Worm (Caenorhabditis elegans): ENCODE data around the gene mltn-5.

Gene mltn-5

DNA sequence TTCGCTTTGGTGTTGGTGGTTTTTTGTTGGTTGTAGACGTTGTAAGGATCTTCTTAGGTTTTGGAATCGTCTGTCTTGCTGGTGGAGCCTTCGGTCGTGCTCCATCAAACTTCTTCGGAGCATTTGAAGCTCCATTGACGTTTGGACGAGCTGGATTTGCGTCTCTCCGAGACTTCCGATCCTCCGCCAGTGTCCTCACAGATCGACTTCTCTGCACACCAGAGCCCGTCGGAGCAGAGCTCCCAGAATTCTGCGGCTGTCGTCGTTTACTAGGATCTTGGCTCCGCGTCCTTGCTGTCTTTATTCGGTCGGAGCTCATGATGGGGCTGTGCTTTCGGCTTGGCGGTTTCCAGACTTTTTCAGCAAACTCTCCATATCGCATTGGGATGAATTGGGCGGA is 36.6 kb downstream of the mltn-5 start:
- TF ChIP-seq dpl-1 (GFP tag; optimal IDR thresholded peaks at IDR 0.05), result no peak
- peak; percentile 68 for TF ChIP-seq zfh-2 (GFP tag; conservative IDR thresholded peaks at IDR 0.05)
- TF ChIP-seq egl-44 (GFP tag; IDR thresholded peaks at IDR 0.05), result no peak

- no peak for TF ChIP-seq xnd-1 (tag; optimal IDR thresholded peaks at IDR 0.05)
- TF ChIP-seq zfh-2 (GFP tag; conservative IDR thresholded peaks at IDR 0.05), result no peak
- no peak for TF ChIP-seq F57C9.4 (tag; optimal IDR thresholded peaks at IDR 0.05)
- no peak for TF ChIP-seq snpc-4 (GFP tag; optimal IDR thresholded peaks at IDR 0.05)
- no peak for TF ChIP-seq snpc-4 (tag; optimal IDR thresholded peaks at IDR 0.05)
- TF ChIP-seq sptf-2 (GFP tag; optimal IDR thresholded peaks at IDR 0.05), result no peak
- no peak for TF ChIP-seq him-1 (tag; optimal IDR thresholded peaks at IDR 0.05)
- TF ChIP-seq atf-7 (tag; optimal IDR thresholded peaks at IDR 0.05), result no peak
- TF ChIP-seq efl-1 (GFP tag; optimal IDR thresholded peaks at IDR 0.05), result no peak
- no peak for TF ChIP-seq hlh-26 (GFP tag; conservative IDR thresholded peaks at IDR 0.05)
- TF ChIP-seq F22D6.2 (tag; optimal IDR thresholded peaks at IDR 0.05), result no peak
- TF ChIP-seq attf-5 (GFP tag; optimal IDR thresholded peaks at IDR 0.05), result no peak
- no peak for TF ChIP-seq ztf-22 (GFP tag; optimal IDR thresholded peaks at IDR 0.05)
- TF ChIP-seq gei-17 (GFP tag; optimal IDR thresholded peaks at IDR 0.05), result no peak
- TF ChIP-seq aptf-3 (GFP tag; IDR thresholded peaks at IDR 0.05), result no peak
- no peak for TF ChIP-seq sdz-38 (tag; optimal IDR thresholded peaks at IDR 0.05)
- no peak for TF ChIP-seq ekl-4 (GFP tag; IDR thresholded peaks at IDR 0.05)
- no peak for TF ChIP-seq ceh-58 (GFP tag; IDR thresholded peaks at IDR 0.05)
- no peak for TF ChIP-seq die-1 (tag; optimal IDR thresholded peaks at IDR 0.05)
- no peak for TF ChIP-seq ceh-40 (GFP tag; IDR thresholded peaks at IDR 0.05)
Observed at ce11 chrII:13962319-13962718, 37.3 kb downstream of the mltn-5 start, which contains the start of gene rpi-1. Gene rpi-1 (minus strand): TSS chrII:13962419.

ce11 chrII:13964325-13964724 is 39.3 kb downstream of the mltn-5 start:
- TF ChIP-seq ama-1 (optimal IDR thresholded peaks at IDR 0.05), result no peak
- no peak for TF ChIP-seq ama-1 (GFP tag; optimal IDR thresholded peaks at IDR 0.05)
- TF ChIP-seq C17E4.6 (GFP tag; IDR thresholded peaks at IDR 0.05), result no peak
- no peak for TF ChIP-seq nhr-90 (tag; optimal IDR thresholded peaks at IDR 0.05)
- no peak for TF ChIP-seq hsf-1 (GFP tag; IDR thresholded peaks at IDR 0.05)

ce11 chrII:13966242-13966641 is 41.2 kb downstream of the mltn-5 start, which contains the start of gene W07G1.7:
Gene W07G1.7 (minus strand): TSS chrII:13966342.
- TF ChIP-seq K11D2.4 (GFP tag; IDR thresholded peaks at IDR 0.05) (no peak), D2030.7 (GFP tag; IDR thresholded peaks at IDR 0.05) (no peak), lin-54 (GFP tag; optimal IDR thresholded peaks at IDR 0.05) (no peak), F22D6.2 (tag; optimal IDR thresholded peaks at IDR 0.05) (no peak), F55B11.4 (tag; optimal IDR thresholded peaks at IDR 0.05; ENCODE audit: borderline replicate concordance, insufficient read depth) (no peak), attf-3 (GFP tag; conservative IDR thresholded peaks at IDR 0.05) (no peak), B0019.2 (GFP tag; conservative IDR thresholded peaks at IDR 0.05) (no peak), Y79H2A.3 (GFP tag; conservative IDR thresholded peaks at IDR 0.05) (no peak), F37B4.10 (GFP tag; IDR thresholded peaks at IDR 0.05) (no peak), nhr-179 (tag; optimal IDR thresholded peaks at IDR 0.05) (no peak), repo-1 (tag; optimal IDR thresholded peaks at IDR 0.05) (no peak), mes-4 (tag; optimal IDR thresholded peaks at IDR 0.05) (no peak), ztf-6 (GFP tag; IDR thresholded peaks at IDR 0.05) (no peak), F23B12.7 (tag; optimal IDR thresholded peaks at IDR 0.05; ENCODE audit: insufficient read depth) (no peak)

Measured in whole organism, young adult.